Worm (Caenorhabditis elegans) whole organism, mixed stage, embryonic: ENCODE results near the gene dpy-6.
A peak's percentile ranks its signal among the peaks of the same experiment; 100 is the strongest.

Experiments
- M03D4.4 ChIP-seq: sonication (generic microtip); optimal IDR thresholded peaks from 2 replicates; lab custom pipeline; 2017; ENCODE audit warnings: mild to moderate bottlenecking, missing genetic modification characterization, missing compliant biosample characterization
- bed-3 ChIP-seq: fragments of 200-800 bp; sonication (Bioruptor generic); optimal IDR thresholded peaks from 3 replicates; lab custom pipeline; 2018; ENCODE audit warnings: mild to moderate bottlenecking, missing genetic modification characterization, moderate library complexity, missing compliant biosample characterization
- blmp-1 ChIP-seq: fragments of 150-350 bp; optimal IDR thresholded peaks from 2 replicates; lab custom pipeline; 2014; ENCODE audit warnings: missing biosample characterization, missing genetic modification characterization
- ceh-39 ChIP-seq: fragments of 150-350 bp; optimal IDR thresholded peaks from 2 replicates; lab custom pipeline; 2014; ENCODE audit warnings: missing biosample characterization, missing genetic modification characterization
- ceh-43 ChIP-seq: fragments of 200-800 bp; sonication (Bioruptor generic); optimal IDR thresholded peaks from 2 replicates; lab custom pipeline; 2018; ENCODE audit warnings: mild to moderate bottlenecking, missing genetic modification characterization, moderate library complexity, missing compliant biosample characterization
- ceh-83 ChIP-seq: fragments of 200-800 bp; sonication (Bioruptor generic); optimal IDR thresholded peaks from 2 replicates; lab custom pipeline; 2018; ENCODE audit warnings: mild to moderate bottlenecking, missing genetic modification characterization, missing compliant biosample characterization
- ces-1 ChIP-seq: fragments of 150-350 bp; optimal IDR thresholded peaks from 2 replicates; lab custom pipeline; 2014; ENCODE audit warnings: missing biosample characterization, missing genetic modification reagents, missing genetic modification characterization
- cnd-1 ChIP-seq: fragments of 200-800 bp; sonication (Bioruptor generic); optimal IDR thresholded peaks from 2 replicates; lab custom pipeline; 2018; ENCODE audit warnings: mild to moderate bottlenecking, missing genetic modification characterization, missing compliant biosample characterization
- drap-1 ChIP-seq: fragments of 200-800 bp; sonication (Bioruptor generic); optimal IDR thresholded peaks from 3 replicates; lab custom pipeline; 2018; ENCODE audit warnings: mild to moderate bottlenecking, missing genetic modification characterization, missing compliant biosample characterization
- elt-1 ChIP-seq: sonication (generic microtip); optimal IDR thresholded peaks from 2 replicates; lab custom pipeline; 2017; ENCODE audit warnings: missing genetic modification characterization, mild to moderate bottlenecking, missing compliant biosample characterization, antibody characterized with exemption, moderate library complexity, borderline replicate concordance; ENCODE audit not compliant: insufficient read depth
- elt-3 ChIP-seq: fragments of 150-350 bp; optimal IDR thresholded peaks from 2 replicates; lab custom pipeline; 2014; ENCODE audit warnings: missing biosample characterization, missing genetic modification characterization
- flh-1 ChIP-seq: fragments of 200-800 bp; sonication (Bioruptor generic); optimal IDR thresholded peaks from 2 replicates; lab custom pipeline; 2018; ENCODE audit warnings: mild to moderate bottlenecking, missing genetic modification characterization, moderate library complexity, missing compliant biosample characterization
- ham-2 ChIP-seq: fragments of 200-800 bp; sonication (Bioruptor generic); optimal IDR thresholded peaks from 2 replicates; lab custom pipeline; 2018; ENCODE audit warnings: mild to moderate bottlenecking, missing genetic modification characterization, missing compliant biosample characterization
- hlh-1 ChIP-seq: fragments of 150-350 bp; optimal IDR thresholded peaks from 2 replicates; lab custom pipeline; 2014; ENCODE audit warnings: missing biosample characterization, missing genetic modification reagents, missing genetic modification characterization
- lin-13 ChIP-seq: fragments of 150-350 bp; optimal IDR thresholded peaks from 2 replicates; lab custom pipeline; 2014; ENCODE audit warnings: missing biosample characterization, missing genetic modification characterization
- lin-32 ChIP-seq: fragments of 200-800 bp; sonication (Bioruptor generic); optimal IDR thresholded peaks from 2 replicates; lab custom pipeline; 2018; ENCODE audit warnings: mild to moderate bottlenecking, missing genetic modification characterization, missing compliant biosample characterization
- lsy-2 ChIP-seq: fragments of 150-350 bp; optimal IDR thresholded peaks from 2 replicates; lab custom pipeline; 2014; ENCODE audit warnings: missing biosample characterization, missing genetic modification characterization
- mab-5 ChIP-seq: fragments of 150-350 bp; optimal IDR thresholded peaks from 2 replicates; lab custom pipeline; 2014; ENCODE audit warnings: missing biosample characterization, missing genetic modification characterization
- mep-1 ChIP-seq: fragments of 150-350 bp; optimal IDR thresholded peaks from 2 replicates; lab custom pipeline; 2017; ENCODE audit warnings: missing biosample characterization, missing genetic modification reagents, missing genetic modification characterization, inconsistent platforms
- mls-2 ChIP-seq: sonication (generic microtip); optimal IDR thresholded peaks from 2 replicates; lab custom pipeline; 2016; ENCODE audit warnings: mild to moderate bottlenecking, missing genetic modification characterization, moderate library complexity, missing compliant biosample characterization
- nhr-12 ChIP-seq: fragments of 150-350 bp; optimal IDR thresholded peaks from 2 replicates; lab custom pipeline; 2014; ENCODE audit warnings: missing biosample characterization, missing genetic modification characterization
- nhr-237 ChIP-seq: fragments of 150-350 bp; optimal IDR thresholded peaks from 2 replicates; lab custom pipeline; 2014; ENCODE audit warnings: missing biosample characterization, missing genetic modification characterization
- nhr-28 ChIP-seq: fragments of 150-350 bp; optimal IDR thresholded peaks from 2 replicates; lab custom pipeline; 2014; ENCODE audit warnings: missing biosample characterization, missing genetic modification characterization
- nhr-76 ChIP-seq: sonication (generic microtip); optimal IDR thresholded peaks from 2 replicates; lab custom pipeline; 2017; ENCODE audit warnings: missing biosample characterization, missing genetic modification characterization
- pha-4 ChIP-seq: fragments of 150-350 bp; optimal IDR thresholded peaks from 2 replicates; lab custom pipeline; 2018; ENCODE audit warnings: missing biosample characterization, missing genetic modification reagents, missing genetic modification characterization
- sem-2 ChIP-seq: fragments of 200-800 bp; sonication (Bioruptor generic); optimal IDR thresholded peaks from 2 replicates; lab custom pipeline; 2018; ENCODE audit warnings: mild to moderate bottlenecking, missing genetic modification characterization, missing compliant biosample characterization
- snpc-4 ChIP-seq: fragments of 150-350 bp; optimal IDR thresholded peaks from 2 replicates; lab custom pipeline; 2014; ENCODE audit warnings: missing biosample characterization, missing genetic modification characterization
- sptf-1 ChIP-seq: sonication (generic microtip); optimal IDR thresholded peaks from 2 replicates; lab custom pipeline; 2017; ENCODE audit warnings: mild to moderate bottlenecking, missing genetic modification characterization, moderate library complexity, missing compliant biosample characterization
- tbx-8 ChIP-seq: fragments of 200-800 bp; sonication (Bioruptor generic); optimal IDR thresholded peaks from 2 replicates; lab custom pipeline; 2018; ENCODE audit warnings: mild to moderate bottlenecking, missing genetic modification characterization, moderate library complexity, missing compliant biosample characterization
- unc-120 ChIP-seq: sonication (generic microtip); optimal IDR thresholded peaks from 2 replicates; lab custom pipeline; 2017; ENCODE audit warnings: missing genetic modification characterization, missing compliant biosample characterization; ENCODE audit not compliant: poor library complexity, severe bottlenecking
- unc-39 ChIP-seq: fragments of 150-350 bp; optimal IDR thresholded peaks from 2 replicates; lab custom pipeline; 2014; ENCODE audit warnings: missing biosample characterization, missing genetic modification characterization
- unc-62 ChIP-seq: fragments of 150-350 bp; optimal IDR thresholded peaks from 2 replicates; lab custom pipeline; 2014; ENCODE audit warnings: missing biosample characterization, missing genetic modification reagents, missing genetic modification characterization
- zip-8 ChIP-seq: fragments of 150-350 bp; optimal IDR thresholded peaks from 2 replicates; lab custom pipeline; 2014; ENCODE audit warnings: missing biosample characterization, missing genetic modification characterization
- ztf-11 ChIP-seq: fragments of 150-350 bp; optimal IDR thresholded peaks from 2 replicates; lab custom pipeline; 2014; ENCODE audit warnings: missing biosample characterization, missing genetic modification characterization

dpy-6 gene

ce11 chrX:8424286-8424685 lies 31.2 kb downstream of the dpy-6 start:
- no peak for TF ChIP-seq ces-1
- no peak for TF ChIP-seq snpc-4 (tag; lab: Kevin White, UChicago)
- TF ChIP-seq hlh-1 (tag; lab: Kevin White, UChicago) = no peak
- TF ChIP-seq nhr-237 = no peak
- TF ChIP-seq elt-3 (tag; lab: Kevin White, UChicago) = no peak
- TF ChIP-seq nhr-12 = no peak
- no peak for TF ChIP-seq flh-1 (GFP tag; lab: Kevin White, UChicago)
- no peak for TF ChIP-seq drap-1
- TF ChIP-seq lin-13 (tag; lab: Kevin White, UChicago) = no peak
- no peak for TF ChIP-seq ztf-11 (tag; lab: Kevin White, UChicago)
- no peak for TF ChIP-seq blmp-1 (tag; lab: Kevin White, UChicago)
- no peak for TF ChIP-seq nhr-28 (tag; lab: Kevin White, UChicago)
- no peak for TF ChIP-seq M03D4.4 (tag; lab: Kevin White, UChicago)
- no peak for TF ChIP-seq tbx-8 (GFP tag; lab: Kevin White, UChicago)
- no peak for TF ChIP-seq cnd-1 (tag; lab: Kevin White, UChicago)
- TF ChIP-seq lin-32 (GFP tag; lab: Kevin White, UChicago) = no peak
- TF ChIP-seq, all 35 proteins: peak for 0

- TF ChIP-seq drap-1 (no peak), ceh-43 (GFP tag; lab: Kevin White, UChicago) (no peak), ham-2 (GFP tag; lab: Kevin White, UChicago) (no peak), nhr-12 (no peak), sptf-1 (tag; lab: Kevin White, UChicago) (no peak)
Measured at ce11 chrX:8423633-8424032, 31.8 kb downstream of the dpy-6 start, which contains the start of gene tth-1. TSS of gene tth-1 (minus strand) at chrX:8423733.

ce11 chrX:8423199-8423598 lies 32.2 kb downstream of the dpy-6 start:
- TF ChIP-seq elt-3 (tag; lab: Kevin White, UChicago) (no peak), zip-8 (tag; lab: Kevin White, UChicago) (no peak), flh-1 (GFP tag; lab: Kevin White, UChicago) (no peak), mab-5 (tag; lab: Kevin White, UChicago) (no peak), blmp-1 (tag; lab: Kevin White, UChicago) (no peak), nhr-28 (tag; lab: Kevin White, UChicago) (no peak), unc-62 (no peak), unc-39 (tag; lab: Kevin White, UChicago) (no peak), bed-3 (GFP tag; lab: Kevin White, UChicago) (no peak), ceh-39 (tag; lab: Kevin White, UChicago) (no peak), ceh-83 (no peak), mls-2 (no peak), nhr-237 (no peak), elt-1 (no peak), ham-2 (GFP tag; lab: Kevin White, UChicago) (no peak), lin-32 (GFP tag; lab: Kevin White, UChicago) (no peak), M03D4.4 (tag; lab: Kevin White, UChicago) (no peak)

- TF ChIP-seq nhr-76 (tag; lab: Kevin White, UChicago) (no peak), hlh-1 (tag; lab: Kevin White, UChicago) (peak; percentile 10), ztf-11 (tag; lab: Kevin White, UChicago) (no peak), bed-3 (GFP tag; lab: Kevin White, UChicago) (no peak), lsy-2 (peak; percentile 37), sem-2 (no peak), tbx-8 (GFP tag; lab: Kevin White, UChicago) (no peak), ceh-43 (GFP tag; lab: Kevin White, UChicago) (no peak), pha-4 (peak; percentile 76), ces-1 (peak; percentile 40), unc-62 (no peak), mep-1 (tag; lab: Kevin White, UChicago) (peak; percentile 66), nhr-12 (no peak), unc-120 (tag; lab: Kevin White, UChicago) (no peak), ceh-39 (tag; lab: Kevin White, UChicago) (no peak), nhr-237 (no peak), snpc-4 (tag; lab: Kevin White, UChicago) (no peak), zip-8 (tag; lab: Kevin White, UChicago) (peak; percentile 15), mls-2 (no peak), unc-39 (tag; lab: Kevin White, UChicago) (no peak), lin-13 (tag; lab: Kevin White, UChicago) (peak; percentile 47)
Measured at ce11 chrX:8422020-8422419, 33.4 kb downstream of the dpy-6 start, which contains the start of gene tag-123. TSS of gene tag-123 (minus strand) at chrX:8422055.
